Fruit fly (Drosophila melanogaster) whole organism, prepupa: Measurements from ENCODE around the gene MED17.

Experiments used
- CG10631 ChIP-seq: fragments of 200-800 bp; sonication (Bioruptor generic); optimal IDR thresholded peaks from 2 replicates; lab custom pipeline; 2016; ENCODE audit warnings: missing biosample characterization, missing genetic modification characterization
- CG10669 ChIP-seq: fragments of 200-800 bp; sonication (Bioruptor generic); optimal IDR thresholded peaks from 3 replicates; lab custom pipeline; 2018; ENCODE audit warnings: missing biosample characterization, mild to moderate bottlenecking, missing genetic modification characterization, moderate library complexity
- CG11294 ChIP-seq: fragments of 200-800 bp; sonication (Bioruptor generic); IDR thresholded peaks from 2 replicates; pipeline ENCODE4 v1.3.6; 2022; ENCODE audit warnings: missing biosample characterization, missing genetic modification characterization
- CG11762 ChIP-seq: fragments of 200-800 bp; sonication (Bioruptor generic); optimal IDR thresholded peaks from 3 replicates; lab custom pipeline; 2016; ENCODE audit warnings: missing biosample characterization, missing genetic modification characterization; ENCODE audit not compliant: insufficient read depth
- CG11902 ChIP-seq: fragments of 200-800 bp; sonication (Bioruptor generic); optimal IDR thresholded peaks from 3 replicates; lab custom pipeline; 2016; ENCODE audit warnings: missing biosample characterization, missing genetic modification characterization
- CG15336 ChIP-seq: fragments of 200-800 bp; sonication (Bioruptor generic); IDR thresholded peaks from 2 replicates; pipeline ENCODE4 v1.3.6; 2022; ENCODE audit warnings: missing biosample characterization, missing genetic modification characterization
- CG1621 ChIP-seq: fragments of 200-800 bp; sonication (Bioruptor generic); optimal IDR thresholded peaks from 3 replicates; lab custom pipeline; 2018; ENCODE audit warnings: missing biosample characterization, mild to moderate bottlenecking, missing genetic modification characterization
- CG3032 ChIP-seq: fragments of 200-800 bp; optimal IDR thresholded peaks from 2 replicates; lab custom pipeline; 2019; ENCODE audit warnings: missing biosample characterization, mild to moderate bottlenecking, missing genetic modification characterization, moderate library complexity
- CG31627 ChIP-seq: fragments of 200-800 bp; sonication (Bioruptor generic); optimal IDR thresholded peaks from 3 replicates; lab custom pipeline; 2016; ENCODE audit warnings: missing biosample characterization, missing genetic modification characterization
- CG32006 ChIP-seq: fragments of 200-800 bp; sonication (Bioruptor generic); optimal IDR thresholded peaks from 3 replicates; lab custom pipeline; 2017; ENCODE audit warnings: missing biosample characterization, mild to moderate bottlenecking, missing genetic modification characterization
- CG34406 ChIP-seq: fragments of 200-800 bp; sonication (Bioruptor generic); optimal IDR thresholded peaks from 3 replicates; lab custom pipeline; 2016; ENCODE audit warnings: missing biosample characterization, missing genetic modification characterization
- CG3919 ChIP-seq: fragments of 200-800 bp; sonication (Bioruptor generic); optimal IDR thresholded peaks from 3 replicates; lab custom pipeline; 2016; ENCODE audit warnings: missing biosample characterization, missing genetic modification characterization
- CG4318 ChIP-seq: fragments of 200-800 bp; sonication (Bioruptor generic); optimal IDR thresholded peaks from 3 replicates; lab custom pipeline; 2017; ENCODE audit warnings: missing biosample characterization, mild to moderate bottlenecking, missing genetic modification characterization
- CG6163 ChIP-seq: fragments of 200-800 bp; sonication (Bioruptor generic); IDR thresholded peaks from 3 replicates; pipeline ENCODE4 v1.3.6; 2022; ENCODE audit warnings: missing biosample characterization, missing genetic modification characterization
- CG6276 ChIP-seq: fragments of 200-800 bp; sonication (Bioruptor generic); optimal IDR thresholded peaks from 2 replicates; lab custom pipeline; 2017; ENCODE audit warnings: missing biosample characterization, mild to moderate bottlenecking, missing genetic modification characterization
- CG6808 ChIP-seq: fragments of 200-800 bp; sonication (Bioruptor generic); optimal IDR thresholded peaks from 3 replicates; lab custom pipeline; 2017; ENCODE audit warnings: missing biosample characterization, missing genetic modification characterization, mild to moderate bottlenecking, moderate library complexity, missing genetic modification reagents
- CG6854 ChIP-seq: fragments of 200-800 bp; sonication (Bioruptor generic); optimal IDR thresholded peaks from 2 replicates; lab custom pipeline; 2017; ENCODE audit warnings: missing biosample characterization, mild to moderate bottlenecking, missing genetic modification characterization
- CG7368 ChIP-seq: fragments of 200-800 bp; sonication (Bioruptor generic); optimal IDR thresholded peaks from 3 replicates; lab custom pipeline; 2016; ENCODE audit warnings: missing biosample characterization, missing genetic modification characterization
- CG8119 ChIP-seq: fragments of 200-800 bp; sonication (Bioruptor generic); IDR thresholded peaks from 3 replicates; pipeline ENCODE4 v1.3.6; 2022; ENCODE audit warnings: missing biosample characterization, missing genetic modification characterization
- CG8319 ChIP-seq: fragments of 200-800 bp; sonication (Bioruptor generic); optimal IDR thresholded peaks from 3 replicates; lab custom pipeline; 2016; ENCODE audit warnings: missing biosample characterization, missing genetic modification characterization
- CG8632 ChIP-seq: fragments of 200-800 bp; sonication (Bioruptor generic); optimal IDR thresholded peaks from 3 replicates; lab custom pipeline; 2016; ENCODE audit warnings: missing biosample characterization, missing genetic modification characterization
- CG9139 ChIP-seq: fragments of 200-800 bp; sonication (Bioruptor generic); optimal IDR thresholded peaks from 3 replicates; lab custom pipeline; 2017; ENCODE audit warnings: missing biosample characterization, mild to moderate bottlenecking, missing genetic modification characterization
- Eip78C ChIP-seq: fragments of 200-800 bp; sonication (Bioruptor generic); peaks from one replicate; lab custom pipeline; 2016; ENCODE audit warnings: missing biosample characterization, missing genetic modification characterization
- Ets21C ChIP-seq: fragments of 200-800 bp; sonication (Bioruptor generic); optimal IDR thresholded peaks from 3 replicates; lab custom pipeline; 2016; ENCODE audit warnings: missing biosample characterization, missing genetic modification characterization
- Ets96B ChIP-seq: fragments of 200-800 bp; optimal IDR thresholded peaks from 2 replicates; lab custom pipeline; 2019; ENCODE audit warnings: missing biosample characterization, mild to moderate bottlenecking, missing genetic modification characterization, moderate library complexity
- Hr39 ChIP-seq: fragments of 200-800 bp; sonication (Bioruptor generic); optimal IDR thresholded peaks from 2 replicates; lab custom pipeline; 2016; ENCODE audit warnings: missing biosample characterization, missing genetic modification characterization
- Lpt ChIP-seq: fragments of 200-800 bp; sonication (Bioruptor generic); optimal IDR thresholded peaks from 3 replicates; lab custom pipeline; 2016; ENCODE audit warnings: missing biosample characterization, missing genetic modification characterization
- Met ChIP-seq: fragments of 200-800 bp; sonication (Bioruptor generic); optimal IDR thresholded peaks from 3 replicates; lab custom pipeline; 2016; ENCODE audit warnings: missing biosample characterization, missing genetic modification characterization
- OdsH ChIP-seq: fragments of 200-800 bp; sonication (Bioruptor generic); optimal IDR thresholded peaks from 3 replicates; lab custom pipeline; 2016; ENCODE audit warnings: missing biosample characterization, missing genetic modification characterization
- Smox ChIP-seq: fragments of 200-800 bp; sonication (Bioruptor generic); optimal IDR thresholded peaks from 3 replicates; lab custom pipeline; 2016; ENCODE audit warnings: missing biosample characterization, missing genetic modification characterization
- Sox14 ChIP-seq: fragments of 200-800 bp; sonication (Bioruptor generic); optimal IDR thresholded peaks from 3 replicates; lab custom pipeline; 2016; ENCODE audit warnings: missing biosample characterization, missing genetic modification characterization
- Sox15 ChIP-seq: fragments of 200-800 bp; sonication (Bioruptor generic); optimal IDR thresholded peaks from 3 replicates; lab custom pipeline; 2016; ENCODE audit warnings: missing biosample characterization, missing genetic modification characterization
- achi ChIP-seq: fragments of 200-800 bp; sonication (Bioruptor generic); optimal IDR thresholded peaks from 3 replicates; lab custom pipeline; 2016; ENCODE audit warnings: missing biosample characterization, missing genetic modification characterization
- acj6 ChIP-seq: fragments of 200-800 bp; sonication (Bioruptor generic); optimal IDR thresholded peaks from 3 replicates; lab custom pipeline; 2016; ENCODE audit warnings: missing biosample characterization, missing genetic modification characterization
- dsx ChIP-seq: fragments of 200-800 bp; optimal IDR thresholded peaks from 3 replicates; lab custom pipeline; 2019; ENCODE audit warnings: missing biosample characterization, mild to moderate bottlenecking, missing genetic modification characterization, moderate library complexity; ENCODE audit not compliant: poor library complexity, severe bottlenecking
- eg ChIP-seq: fragments of 200-800 bp; sonication (Bioruptor generic); IDR thresholded peaks from 3 replicates; pipeline ENCODE4 v1.3.6; 2022; ENCODE audit warnings: missing biosample characterization, missing genetic modification characterization
- esn ChIP-seq: fragments of 200-800 bp; sonication (Bioruptor generic); optimal IDR thresholded peaks from 2 replicates; lab custom pipeline; 2016; ENCODE audit warnings: missing biosample characterization, mild to moderate bottlenecking, missing genetic modification characterization, moderate library complexity
- fkh ChIP-seq: fragments of 200-800 bp; sonication (Bioruptor generic); optimal IDR thresholded peaks from 3 replicates; lab custom pipeline; 2017; ENCODE audit warnings: missing biosample characterization, mild to moderate bottlenecking, missing genetic modification characterization, moderate library complexity
- lz ChIP-seq: fragments of 200-800 bp; sonication (Bioruptor generic); optimal IDR thresholded peaks from 3 replicates; lab custom pipeline; 2016; ENCODE audit warnings: missing biosample characterization, missing genetic modification characterization
- net ChIP-seq: fragments of 200-800 bp; sonication (Bioruptor generic); optimal IDR thresholded peaks from 3 replicates; lab custom pipeline; 2016; ENCODE audit warnings: missing biosample characterization, missing genetic modification characterization
- pdm3 ChIP-seq: fragments of 200-800 bp; sonication (Bioruptor generic); optimal IDR thresholded peaks from 3 replicates; lab custom pipeline; 2016; ENCODE audit warnings: missing biosample characterization, missing genetic modification characterization
- salr ChIP-seq, 2 experiments: fragments of 200-800 bp; sonication (Bioruptor generic); optimal IDR thresholded peaks; 3 replicates each; lab custom pipeline; 2016 to 2018; ENCODE audit warnings: missing biosample characterization in 2 of 2, missing genetic modification characterization in 2 of 2, mild to moderate bottlenecking in 1 of 2
- spab ChIP-seq: fragments of 200-800 bp; sonication (Bioruptor generic); optimal IDR thresholded peaks from 2 replicates; lab custom pipeline; 2017; ENCODE audit warnings: missing biosample characterization, mild to moderate bottlenecking, missing genetic modification characterization, missing genetic modification reagents
- ss ChIP-seq, 2 experiments: fragments of 200-800 bp; sonication (Bioruptor generic); optimal IDR thresholded peaks; 2 replicates in 1 of 2; 3 replicates in 1 of 2; lab custom pipeline; 2017 to 2018; ENCODE audit warnings: mild to moderate bottlenecking in 2 of 2, missing biosample characterization in 2 of 2, missing genetic modification characterization in 2 of 2, moderate library complexity in 1 of 2
- vri ChIP-seq: fragments of 200-800 bp; sonication (Bioruptor generic); optimal IDR thresholded peaks from 3 replicates; lab custom pipeline; 2016; ENCODE audit warnings: missing biosample characterization, mild to moderate bottlenecking, missing genetic modification characterization

The MED17 gene

dm6 chr3R:18215300-18215699 lies 26.4 kb downstream of the MED17 start (continued):
- peak; percentile 8 for TF ChIP-seq CG10631 (GFP tag; lab: Kevin White, UChicago)
- TF ChIP-seq Ets96B (tag; lab: Kevin White, UChicago), result no peak
- peak; percentile 63 for TF ChIP-seq pdm3 (GFP tag; lab: Kevin White, UChicago)
- peak; percentile 58 for TF ChIP-seq Met (GFP tag; lab: Kevin White, UChicago)
- TF ChIP-seq CG6808 (GFP tag; lab: Kevin White, UChicago), result no peak
- TF ChIP-seq CG15336 (GFP tag; lab: Robert Waterston, UW), result no peak
- TF ChIP-seq CG10669 (GFP tag; lab: Kevin White, UChicago), result no peak
- 0 out of 3 replicates have a peak, but pooled peaks have one; percentile 17 for TF ChIP-seq CG8119 (GFP tag; lab: Robert Waterston, UW)
- no peak for TF ChIP-seq CG7368 (GFP tag; lab: Kevin White, UChicago)
- TF ChIP-seq CG6163, result no peak
- TF ChIP-seq OdsH (GFP tag; lab: Kevin White, UChicago), result peak; percentile 57
- TF ChIP-seq lz (GFP tag; lab: Kevin White, UChicago), result peak; percentile 63
- no peak for TF ChIP-seq Sox15 (GFP tag; lab: Kevin White, UChicago)
- no peak for TF ChIP-seq CG11762
- TF ChIP-seq CG31627, result peak; percentile 58
- no peak for TF ChIP-seq CG4318 (GFP tag; lab: Kevin White, UChicago)
- peak; percentile 47 for TF ChIP-seq Smox (GFP tag; lab: Kevin White, UChicago)
- no peak for TF ChIP-seq CG8319
- no peak for TF ChIP-seq CG9139 (GFP tag; lab: Kevin White, UChicago)
- TF ChIP-seq net (GFP tag; lab: Kevin White, UChicago), result peak; percentile 8
- TF ChIP-seq CG11294 (GFP tag; lab: Robert Waterston, UW), result no peak
- peak; percentile 28 for TF ChIP-seq Lpt
- TF ChIP-seq Hr39 (GFP tag; lab: Kevin White, UChicago), result peak; percentile 67
- peak in 1 of 2 experiments; percentile 5 for TF ChIP-seq salr (GFP tag; optimal IDR thresholded peaks at IDR 0.05; lab: Kevin White, UChicago)
- TF ChIP-seq achi, result peak; percentile 28
- no peak for TF ChIP-seq CG6854 (GFP tag; lab: Kevin White, UChicago)
- no peak for TF ChIP-seq eg

dm6 chr3R:18215900-18216299 lies 27.0 kb downstream of the MED17 start, which contains the start of gene CG14314:
CG14314 (plus strand) TSS chr3R:18216142.
- TF ChIP-seq CG7368 (GFP tag; lab: Kevin White, UChicago) (no peak), fkh (GFP tag; lab: Kevin White, UChicago) (no peak), Smox (GFP tag; lab: Kevin White, UChicago) (no peak), CG1621 (tag; lab: Kevin White, UChicago) (no peak), CG8119 (GFP tag; lab: Robert Waterston, UW) (no peak), CG6276 (no peak), Met (GFP tag; lab: Kevin White, UChicago) (no peak), ss (GFP tag; optimal IDR thresholded peaks at IDR 0.05; lab: Kevin White, UChicago) (no peak), CG6808 (GFP tag; lab: Kevin White, UChicago) (no peak), acj6 (GFP tag; lab: Kevin White, UChicago) (no peak), pdm3 (GFP tag; lab: Kevin White, UChicago) (no peak), CG31627 (no peak)

- peak; percentile 97 for TF ChIP-seq dsx (GFP tag; lab: Kevin White, UChicago)
- no peak for TF ChIP-seq vri
- TF ChIP-seq Ets21C (GFP tag; lab: Kevin White, UChicago), result peak; percentile 97
- peak; percentile 99 for TF ChIP-seq CG3032 (tag; lab: Kevin White, UChicago)
- TF ChIP-seq CG6808 (GFP tag; lab: Kevin White, UChicago), result peak; percentile 93
- peak; percentile 99 for TF ChIP-seq pdm3 (GFP tag; lab: Kevin White, UChicago)
- peak; percentile 98 for TF ChIP-seq Sox14
- peak; percentile 98 for TF ChIP-seq CG32006
- peak; percentile 98 for TF ChIP-seq Met (GFP tag; lab: Kevin White, UChicago)
- TF ChIP-seq Lpt, result peak; percentile 92
- peak; percentile 96 for TF ChIP-seq CG3919
- no peak for TF ChIP-seq CG4318 (GFP tag; lab: Kevin White, UChicago)
- peak; percentile 97 for TF ChIP-seq achi
- peak; percentile 99 for TF ChIP-seq lz (GFP tag; lab: Kevin White, UChicago)
- peak; percentile 98 for TF ChIP-seq CG34406 (GFP tag; lab: Kevin White, UChicago)
- TF ChIP-seq ss (GFP tag; optimal IDR thresholded peaks at IDR 0.05; lab: Kevin White, UChicago), result peak; percentile 86 to 95
- TF ChIP-seq spab (GFP tag; lab: Kevin White, UChicago), result peak; percentile 90
- TF ChIP-seq CG8632 (GFP tag; lab: Kevin White, UChicago), result peak; percentile 98
- peak; percentile 95 for TF ChIP-seq CG11902
- peak; percentile 98 for TF ChIP-seq Ets96B (tag; lab: Kevin White, UChicago)
- peak; percentile 93 for TF ChIP-seq CG7368 (GFP tag; lab: Kevin White, UChicago)
- TF ChIP-seq Hr39 (GFP tag; lab: Kevin White, UChicago), result peak; percentile 98
- TF ChIP-seq CG6276, result peak; percentile 88
- TF ChIP-seq Sox15 (GFP tag; lab: Kevin White, UChicago), result peak; percentile 97
- peak; percentile 99 for TF ChIP-seq Eip78C
- peak; percentile 99 for TF ChIP-seq esn (GFP tag; lab: Kevin White, UChicago)
These were observed 31.4 kb downstream of the MED17 start, which contains the start of the genes CG7988 and CG7183 for dm6 chr3R:18220211-18220749. CG7988 (plus strand) TSS chr3R:18220526. CG7183 (minus strand) TSS chr3R:18220699.
